Fruit fly (Drosophila melanogaster) whole organism, embryonic: ENCODE data around the gene Kdm2.

Experiments
- Awh ChIP-seq: fragments of 200-800 bp; sonication (Bioruptor generic); IDR thresholded peaks from 2 replicates; pipeline ENCODE4, ENCODE4 v1.3.6; 2022; ENCODE audit warnings: missing biosample characterization, missing genetic modification characterization
- CG11723 ChIP-seq: fragments of 200-800 bp; sonication (Bioruptor generic); optimal IDR thresholded peaks from 2 replicates; lab custom pipeline; 2017; ENCODE audit warnings: missing biosample characterization, mild to moderate bottlenecking, missing genetic modification characterization
- CG12236 ChIP-seq: fragments of 200-800 bp; sonication (Bioruptor generic); optimal IDR thresholded peaks from 2 replicates; lab custom pipeline; 2016; ENCODE audit warnings: missing biosample characterization, missing genetic modification characterization
- CG14441 ChIP-seq: fragments of 200-800 bp; sonication (Bioruptor generic); IDR thresholded peaks from 2 replicates; pipeline ENCODE4 v1.3.6; 2022; ENCODE audit warnings: missing biosample characterization, missing genetic modification characterization
- CG17186 ChIP-seq: fragments of 200-800 bp; sonication (Bioruptor generic); optimal IDR thresholded peaks from 3 replicates; lab custom pipeline; 2017; ENCODE audit warnings: missing biosample characterization, missing genetic modification reagents, missing genetic modification characterization
- CG17612 ChIP-seq: fragments of 200-800 bp; sonication (Bioruptor generic); IDR thresholded peaks from 2 replicates; pipeline ENCODE4 v1.3.6; 2022; ENCODE audit warnings: missing biosample characterization, missing genetic modification characterization
- CG17912 ChIP-seq: fragments of 200-800 bp; sonication (Bioruptor generic); optimal IDR thresholded peaks from 2 replicates; lab custom pipeline; 2018; ENCODE audit warnings: missing biosample characterization, mild to moderate bottlenecking, missing genetic modification characterization
- CG2712 ChIP-seq: fragments of 200-800 bp; optimal IDR thresholded peaks from 3 replicates; lab custom pipeline; 2019; ENCODE audit warnings: missing biosample characterization, mild to moderate bottlenecking, missing genetic modification characterization, moderate library complexity
- CG34422 ChIP-seq: fragments of 200-800 bp; sonication (Bioruptor generic); IDR thresholded peaks from 3 replicates; pipeline ENCODE4 v1.3.6; 2022; ENCODE audit warnings: missing biosample characterization, missing genetic modification characterization
- CG6683 ChIP-seq: fragments of 200-800 bp; sonication (Bioruptor generic); optimal IDR thresholded peaks from 2 replicates; lab custom pipeline; 2017; ENCODE audit warnings: missing biosample characterization, mild to moderate bottlenecking, missing genetic modification characterization, missing genetic modification reagents
- CG6813 ChIP-seq: fragments of 200-800 bp; sonication (Bioruptor generic); optimal IDR thresholded peaks from 2 replicates; lab custom pipeline; 2017; ENCODE audit warnings: missing biosample characterization, missing genetic modification characterization, mild to moderate bottlenecking, moderate library complexity, missing genetic modification reagents
- CG7556 ChIP-seq: fragments of 200-800 bp; sonication (Bioruptor generic); optimal IDR thresholded peaks from 2 replicates; lab custom pipeline; 2017; ENCODE audit warnings: missing biosample characterization, mild to moderate bottlenecking, missing genetic modification characterization
- CG7963 ChIP-seq: fragments of 200-800 bp; sonication (Bioruptor generic); IDR thresholded peaks from 3 replicates; pipeline ENCODE4 v1.3.6; 2022; ENCODE audit warnings: missing biosample characterization, missing genetic modification characterization; ENCODE audit not compliant: partially characterized antibody
- CG7987 ChIP-seq: fragments of 200-800 bp; sonication (Bioruptor generic); optimal IDR thresholded peaks from 2 replicates; lab custom pipeline; 2018; ENCODE audit warnings: missing biosample characterization, mild to moderate bottlenecking, missing genetic modification characterization, moderate library complexity
- CG8359 ChIP-seq: fragments of 200-800 bp; sonication (Bioruptor generic); optimal IDR thresholded peaks from 2 replicates; lab custom pipeline; 2017; ENCODE audit warnings: missing biosample characterization, mild to moderate bottlenecking, missing genetic modification characterization, borderline replicate concordance
- CG8388 ChIP-seq: fragments of 200-800 bp; sonication (Bioruptor generic); optimal IDR thresholded peaks from 2 replicates; lab custom pipeline; 2019; ENCODE audit warnings: missing biosample characterization, mild to moderate bottlenecking, missing genetic modification characterization, moderate library complexity
- CG9215 ChIP-seq: fragments of 200-800 bp; sonication (Bioruptor generic); IDR thresholded peaks from 2 replicates; pipeline ENCODE4 v1.3.6; 2022; ENCODE audit warnings: missing biosample characterization, missing genetic modification characterization
- CG9437 ChIP-seq: fragments of 200-800 bp; sonication (Bioruptor generic); optimal IDR thresholded peaks from 2 replicates; lab custom pipeline; 2018; ENCODE audit warnings: missing biosample characterization, mild to moderate bottlenecking, missing genetic modification characterization
- CG9727 ChIP-seq: fragments of 200-800 bp; sonication (Bioruptor generic); optimal IDR thresholded peaks from 3 replicates; lab custom pipeline; 2017; ENCODE audit warnings: missing biosample characterization, mild to moderate bottlenecking, missing genetic modification characterization
- CkIIα-i1 ChIP-seq: fragments of 200-800 bp; sonication (Bioruptor generic); IDR thresholded peaks from 2 replicates; pipeline ENCODE4 v1.3.6; 2022; ENCODE audit warnings: missing biosample characterization, missing genetic modification characterization
- Dfd ChIP-seq, 2 experiments: fragments of >200 bp; optimal IDR thresholded peaks; 2 replicates each; lab custom pipeline; 2017; ENCODE audit warnings: missing biosample characterization in 2 of 2, missing genetic modification characterization in 2 of 2
- Eip74EF ChIP-seq, 2 experiments: fragments of 200-800 bp in 1 of 2; fragments of >200 bp in 1 of 2; sonication (Bioruptor generic) in 1 of 2; optimal IDR thresholded peaks; 2 replicates each; lab custom pipeline; 2017 to 2019; ENCODE audit warnings: missing biosample characterization in 2 of 2, missing genetic modification characterization in 2 of 2, mild to moderate bottlenecking in 1 of 2, moderate library complexity in 1 of 2
- HHEX ChIP-seq: fragments of 200-800 bp; sonication (Bioruptor generic); optimal IDR thresholded peaks from 3 replicates; lab custom pipeline; 2017; ENCODE audit warnings: missing biosample characterization, mild to moderate bottlenecking, missing genetic modification characterization, missing genetic modification reagents
- Hmx ChIP-seq: fragments of 200-800 bp; sonication (Bioruptor generic); optimal IDR thresholded peaks from 2 replicates; lab custom pipeline; 2016; ENCODE audit warnings: missing biosample characterization, missing genetic modification characterization
- Hr39 ChIP-seq: fragments of >200 bp; optimal IDR thresholded peaks from 2 replicates; lab custom pipeline; 2017
- NfI ChIP-seq: fragments of 200-800 bp; sonication (Bioruptor generic); optimal IDR thresholded peaks from 3 replicates; lab custom pipeline; 2018; ENCODE audit warnings: missing biosample characterization, mild to moderate bottlenecking, missing genetic modification characterization, moderate library complexity
- Sox100B ChIP-seq: fragments of 200-800 bp; sonication (Bioruptor generic); optimal IDR thresholded peaks from 3 replicates; lab custom pipeline; 2018; ENCODE audit warnings: missing biosample characterization, mild to moderate bottlenecking, missing genetic modification characterization
- Tbp ChIP-seq: fragments of >200 bp; optimal IDR thresholded peaks from 2 replicates; lab custom pipeline; 2018; ENCODE audit warnings: missing biosample characterization, missing genetic modification characterization
- ap ChIP-seq: fragments of 200-800 bp; sonication (Bioruptor generic); IDR thresholded peaks from 2 replicates; pipeline ENCODE4 v1.3.6; 2022; ENCODE audit warnings: missing biosample characterization, missing genetic modification characterization
- ase ChIP-seq: fragments of 200-800 bp; sonication (Bioruptor generic); IDR thresholded peaks from 3 replicates; pipeline ENCODE4 v1.3.6; 2022; ENCODE audit warnings: missing biosample characterization, missing genetic modification characterization
- bab2 ChIP-seq: fragments of 200-800 bp; sonication (Bioruptor generic); optimal IDR thresholded peaks from 2 replicates; lab custom pipeline; 2016; ENCODE audit warnings: missing biosample characterization, missing genetic modification characterization
- bbx ChIP-seq: fragments of 200-800 bp; sonication (Bioruptor generic); IDR thresholded peaks from 2 replicates; pipeline ENCODE4 v1.3.6; 2022; ENCODE audit warnings: missing biosample characterization, missing genetic modification characterization; ENCODE audit not compliant: partially characterized antibody
- chn ChIP-seq: fragments of 200-800 bp; sonication (Bioruptor generic); optimal IDR thresholded peaks from 2 replicates; lab custom pipeline; 2016; ENCODE audit warnings: missing biosample characterization, missing genetic modification characterization
- crol ChIP-seq: fragments of 200-800 bp; sonication (Bioruptor generic); IDR thresholded peaks from 2 replicates; pipeline ENCODE4 v1.3.6; 2022; ENCODE audit warnings: missing biosample characterization, missing genetic modification characterization
- dimm ChIP-seq: fragments of 200-800 bp; sonication (Bioruptor generic); IDR thresholded peaks from 2 replicates; pipeline ENCODE4 v1.3.6; 2022; ENCODE audit warnings: missing biosample characterization, missing genetic modification characterization
- fru ChIP-seq: fragments of >200 bp; optimal IDR thresholded peaks from 2 replicates; lab custom pipeline; 2017
- ham ChIP-seq: fragments of 200-800 bp; sonication (Bioruptor generic); IDR thresholded peaks from 2 replicates; pipeline ENCODE4 v1.3.6; 2022; ENCODE audit warnings: missing biosample characterization, missing genetic modification characterization
- hth ChIP-seq: fragments of >200 bp; optimal IDR thresholded peaks from 2 replicates; lab custom pipeline; 2017; ENCODE audit warnings: inconsistent platforms
- maf-S ChIP-seq: fragments of 200-800 bp; sonication (Bioruptor generic); optimal IDR thresholded peaks from 2 replicates; lab custom pipeline; 2016; ENCODE audit warnings: missing biosample characterization, missing genetic modification characterization
- nerfin-2 ChIP-seq: fragments of 200-800 bp; sonication (Bioruptor generic); IDR thresholded peaks from 2 replicates; pipeline ENCODE4 v1.3.6; 2022; ENCODE audit warnings: missing biosample characterization, missing genetic modification characterization; ENCODE audit not compliant: partially characterized antibody
- otp ChIP-seq: fragments of 200-800 bp; sonication (Bioruptor generic); IDR thresholded peaks from 3 replicates; pipeline ENCODE4, ENCODE4 v1.3.6; 2022; ENCODE audit warnings: missing biosample characterization, missing genetic modification characterization
- pb ChIP-seq: fragments of 200-800 bp; sonication (Bioruptor generic); optimal IDR thresholded peaks from 3 replicates; lab custom pipeline; 2016; ENCODE audit warnings: missing biosample characterization, missing genetic modification characterization
- pho ChIP-seq: fragments of 200-800 bp; sonication (Bioruptor generic); optimal IDR thresholded peaks from 2 replicates; lab custom pipeline; 2016; ENCODE audit warnings: missing biosample characterization, missing genetic modification characterization
- psq ChIP-seq: fragments of 200-800 bp; sonication (Bioruptor generic); optimal IDR thresholded peaks from 2 replicates; lab custom pipeline; 2017; ENCODE audit warnings: missing biosample characterization, missing genetic modification characterization
- repo ChIP-seq: fragments of 200-800 bp; sonication (Bioruptor generic); optimal IDR thresholded peaks from 2 replicates; lab custom pipeline; 2016; ENCODE audit warnings: missing biosample characterization, missing genetic modification characterization
- ro ChIP-seq: fragments of 200-800 bp; sonication (Bioruptor generic); IDR thresholded peaks from 2 replicates; pipeline ENCODE4 v1.3.6; 2022; ENCODE audit warnings: missing biosample characterization, missing genetic modification characterization
- row ChIP-seq: fragments of 200-800 bp; sonication (Bioruptor generic); IDR thresholded peaks from 3 replicates; pipeline ENCODE4 v1.3.6; 2022; ENCODE audit warnings: missing biosample characterization, missing genetic modification characterization
- sens-2 ChIP-seq: fragments of 200-800 bp; sonication (Bioruptor generic); IDR thresholded peaks from 2 replicates; pipeline ENCODE4 v1.3.6; 2022; ENCODE audit warnings: missing biosample characterization, missing genetic modification characterization
- slp2 ChIP-seq: fragments of 200-800 bp; sonication (Bioruptor generic); optimal IDR thresholded peaks from 2 replicates; lab custom pipeline; 2016; ENCODE audit warnings: missing biosample characterization, missing genetic modification characterization
- usp ChIP-seq: fragments of >200 bp; optimal IDR thresholded peaks from 2 replicates; lab custom pipeline; 2017; ENCODE audit warnings: missing biosample characterization, missing genetic modification characterization
- vfl ChIP-seq: fragments of 200-800 bp; sonication (Bioruptor generic); optimal IDR thresholded peaks from 2 replicates; lab custom pipeline; 2016; ENCODE audit warnings: missing biosample characterization, missing genetic modification characterization
- z ChIP-seq: fragments of 200-800 bp; sonication (Bioruptor generic); IDR thresholded peaks from 3 replicates; pipeline ENCODE4 v1.3.6; 2022; ENCODE audit warnings: missing biosample characterization, missing genetic modification characterization

Kdm2 gene

dm6 chr3R:9013765-9014380 is 38.4 kb upstream of the Kdm2 start (continued):
- TF ChIP-seq NfI (peak; percentile 44), Hr39 (lab: Kevin White, UChicago) (no peak), CG12236 (GFP tag; lab: Kevin White, UChicago) (peak; percentile 0), CG8388 (no peak), CG7987 (GFP tag; lab: Kevin White, UChicago) (peak; percentile 65), Awh (GFP tag; lab: Robert Waterston, UW) (no peak), CG9727 (GFP tag; lab: Kevin White, UChicago) (peak; percentile 26), pb (GFP tag; lab: Kevin White, UChicago) (peak; percentile 63), CG17612 (GFP tag; lab: Robert Waterston, UW) (no peak), HHEX (GFP tag; lab: Kevin White, UChicago) (peak; percentile 27), nerfin-2 (peak; percentile 14; the same call in 1 of the 2 replicates), CG6813 (GFP tag; lab: Kevin White, UChicago) (no peak), psq (GFP tag; lab: Kevin White, UChicago) (no peak), CG14441 (GFP tag; lab: Robert Waterston, UW) (no peak), ap (no peak), bab2 (GFP tag; lab: Kevin White, UChicago) (peak; percentile 38), ham (GFP tag; lab: Robert Waterston, UW) (no peak), crol (GFP tag; lab: Robert Waterston, UW) (peak; percentile 99), slp2 (GFP tag; lab: Kevin White, UChicago) (peak; percentile 47), pho (GFP tag; lab: Kevin White, UChicago) (peak; percentile 63), ro (GFP tag; lab: Robert Waterston, UW) (no peak), fru (no peak), dimm (GFP tag; lab: Robert Waterston, UW) (no peak), Eip74EF (GFP tag; optimal IDR thresholded peaks at IDR 0.05; lab: Kevin White, UChicago) (no peak), chn (GFP tag; lab: Kevin White, UChicago) (peak; percentile 64), Dfd (GFP tag; optimal IDR thresholded peaks at IDR 0.05; lab: Kevin White, UChicago) (no peak), z (GFP tag; lab: Robert Waterston, UW) (no peak), maf-S (GFP tag; lab: Kevin White, UChicago) (peak; percentile 65), CkIIα-i1 (GFP tag; lab: Robert Waterston, UW) (no peak), CG9215 (GFP tag; lab: Robert Waterston, UW) (peak; percentile 47; the same call in 1 of the 2 replicates), CG8359 (no peak), bbx (GFP tag; lab: Robert Waterston, UW) (no peak), CG9437 (GFP tag; lab: Kevin White, UChicago) (peak; percentile 35), Tbp (GFP tag; lab: Kevin White, UChicago) (no peak), CG17186 (GFP tag; lab: Kevin White, UChicago) (peak; percentile 35), CG34422 (peak; percentile 52; the same call in 1 of the 3 replicates), CG11723 (GFP tag; lab: Kevin White, UChicago) (no peak), repo (GFP tag; lab: Kevin White, UChicago) (no peak), CG2712 (tag; lab: Kevin White, UChicago) (peak; percentile 49), usp (no peak), sens-2 (GFP tag; lab: Robert Waterston, UW) (no peak; the same call in 1 of the 2 replicates), Hmx (GFP tag; lab: Kevin White, UChicago) (no peak), CG6683 (GFP tag; lab: Kevin White, UChicago) (no peak), Sox100B (GFP tag; lab: Kevin White, UChicago) (no peak), ase (GFP tag; lab: Robert Waterston, UW) (no peak), otp (GFP tag; lab: Robert Waterston, UW) (no peak), row (peak; percentile 56), CG7963 (GFP tag; lab: Robert Waterston, UW) (no peak), CG17912 (GFP tag; lab: Kevin White, UChicago) (no peak), hth (lab: Kevin White, UChicago) (no peak), vfl (GFP tag; lab: Kevin White, UChicago) (peak; percentile 36), CG7556 (peak; percentile 66)
